Fruit fly (Drosophila melanogaster): Measurements from ENCODE around the gene Afti.

dm6 chr3R:14284422-14284760 lies 42.1 kb downstream of the Afti start:
- no peak for TF ChIP-seq sug (tag; optimal IDR thresholded peaks at IDR 0.05)
- TF ChIP-seq CG6272 (GFP tag; IDR thresholded peaks at IDR 0.05) = no peak
- TF ChIP-seq CTCF (GFP tag; optimal IDR thresholded peaks at IDR 0.05) = no peak
- TF ChIP-seq Hmr (GFP tag; optimal IDR thresholded peaks at IDR 0.05) = no peak
- no peak for TF ChIP-seq CG34376 (GFP tag; optimal IDR thresholded peaks at IDR 0.05)

Measured in whole organism, embryonic.